Worm (Caenorhabditis elegans) whole organism, L1 larva: Measurements from ENCODE around the gene flor-1.

ENCODE experiments used
- C34B4.2 ChIP-seq: sonication (generic microtip); optimal IDR thresholded peaks from 2 replicates; lab custom pipeline; 2017; ENCODE audit warnings: mild to moderate bottlenecking, missing genetic modification characterization, missing compliant biosample characterization
- F16B12.6 ChIP-seq: fragments of 150-350 bp; optimal IDR thresholded peaks from 2 replicates; lab custom pipeline; 2014; ENCODE audit warnings: missing biosample characterization, missing genetic modification characterization
- aha-1 ChIP-seq: fragments of 150-350 bp; optimal IDR thresholded peaks from 2 replicates; lab custom pipeline; 2014; ENCODE audit warnings: missing biosample characterization, missing genetic modification characterization
- aly-2 ChIP-seq: fragments of 150-350 bp; optimal IDR thresholded peaks from 2 replicates; lab custom pipeline; 2014; ENCODE audit warnings: missing biosample characterization, missing genetic modification characterization
- ama-1 ChIP-seq: fragments of 150-350 bp; optimal IDR thresholded peaks from 2 replicates; lab custom pipeline; 2014
- blmp-1 ChIP-seq: fragments of 150-350 bp; optimal IDR thresholded peaks from 2 replicates; lab custom pipeline; 2014; ENCODE audit warnings: missing biosample characterization, missing genetic modification characterization
- ceh-63 ChIP-seq: fragments of 200-800 bp; sonication (Bioruptor generic); optimal IDR thresholded peaks from 2 replicates; lab custom pipeline; 2018; ENCODE audit warnings: mild to moderate bottlenecking, missing genetic modification characterization, missing compliant biosample characterization
- ceh-88 ChIP-seq: fragments of 200-800 bp; sonication (Bioruptor generic); IDR thresholded peaks from 2 replicates; pipeline ENCODE4 v1.3.6; 2022; ENCODE audit warnings: missing genetic modification characterization, missing compliant biosample characterization
- dpl-1 ChIP-seq, 3 experiments: fragments of 150-350 bp in 2 of 3; sonication (generic microtip) in 1 of 3; optimal IDR thresholded peaks; 2 replicates each; lab custom pipeline; 2014 to 2017; ENCODE audit warnings: missing biosample characterization in 3 of 3, missing genetic modification characterization in 3 of 3, missing genetic modification reagents in 3 of 3
- efl-1 ChIP-seq, 4 experiments: fragments of 150-350 bp; optimal IDR thresholded peaks in 3 of 4; peaks in 1 of 4; 1 replicate in 1 of 4; 2 replicates in 3 of 4; lab custom pipeline; 2014; ENCODE audit warnings: missing biosample characterization in 2 of 4, missing genetic modification characterization in 2 of 4, missing genetic modification reagents in 2 of 4
- ets-5 ChIP-seq: fragments of 200-800 bp; sonication (Bioruptor generic); IDR thresholded peaks from 2 replicates; pipeline ENCODE4 v1.3.6; 2022; ENCODE audit warnings: missing genetic modification characterization, missing compliant biosample characterization
- fkh-8 ChIP-seq: sonication (generic microtip); optimal IDR thresholded peaks from 2 replicates; lab custom pipeline; 2016; ENCODE audit warnings: mild to moderate bottlenecking, missing genetic modification characterization, missing compliant biosample characterization
- hlh-4 ChIP-seq: sonication (generic microtip); optimal IDR thresholded peaks from 2 replicates; lab custom pipeline; 2016; ENCODE audit warnings: mild to moderate bottlenecking, missing genetic modification characterization, missing compliant biosample characterization
- hpl-2 ChIP-seq: fragments of 150-350 bp; optimal IDR thresholded peaks from 2 replicates; lab custom pipeline; 2014; ENCODE audit warnings: missing biosample characterization, missing genetic modification reagents, missing genetic modification characterization
- irx-1 ChIP-seq: sonication (generic microtip); optimal IDR thresholded peaks from 2 replicates; lab custom pipeline; 2016; ENCODE audit warnings: missing genetic modification characterization, missing compliant biosample characterization
- jun-1 ChIP-seq: fragments of 150-350 bp; optimal IDR thresholded peaks from 2 replicates; lab custom pipeline; 2014; ENCODE audit warnings: missing biosample characterization, missing genetic modification reagents, missing genetic modification characterization
- lin-13 ChIP-seq: fragments of 150-350 bp; optimal IDR thresholded peaks from 2 replicates; lab custom pipeline; 2014; ENCODE audit warnings: missing biosample characterization, missing genetic modification reagents, missing genetic modification characterization
- lin-15B ChIP-seq: fragments of 150-350 bp; sonication (generic microtip); optimal IDR thresholded peaks from 3 replicates; lab custom pipeline; 2014; ENCODE audit warnings: missing biosample characterization, missing genetic modification characterization
- lin-35 ChIP-seq, 2 experiments: fragments of 150-350 bp; optimal IDR thresholded peaks; 2 replicates each; lab custom pipeline; 2014; ENCODE audit warnings: missing biosample characterization in 2 of 2, missing genetic modification characterization in 2 of 2, missing genetic modification reagents in 2 of 2
- lsy-2 ChIP-seq, 2 experiments: fragments of 150-350 bp; optimal IDR thresholded peaks; 2 replicates each; lab custom pipeline; 2014; ENCODE audit warnings: missing biosample characterization in 2 of 2, missing genetic modification characterization in 2 of 2
- mdl-1 ChIP-seq, 2 experiments: fragments of 150-350 bp; optimal IDR thresholded peaks; 2 replicates each; lab custom pipeline; 2014 to 2017; ENCODE audit warnings: missing biosample characterization in 2 of 2, missing genetic modification characterization in 2 of 2, inconsistent platforms in 1 of 2
- mef-2 ChIP-seq: fragments of 150-350 bp; optimal IDR thresholded peaks from 2 replicates; lab custom pipeline; 2014; ENCODE audit warnings: missing biosample characterization, missing genetic modification characterization
- mep-1 ChIP-seq: fragments of 150-350 bp; optimal IDR thresholded peaks from 2 replicates; lab custom pipeline; 2014; ENCODE audit warnings: missing biosample characterization, missing genetic modification characterization
- nhr-19 ChIP-seq: fragments of 200-800 bp; sonication (Bioruptor generic); conservative IDR thresholded peaks from 2 replicates; pipeline ENCODE4 v1.3.6; 2022; ENCODE audit warnings: missing genetic modification characterization, missing compliant biosample characterization
- nhr-20 ChIP-seq: sonication (generic microtip); optimal IDR thresholded peaks from 2 replicates; lab custom pipeline; 2016; ENCODE audit warnings: mild to moderate bottlenecking, missing genetic modification characterization, missing compliant biosample characterization
- nhr-28 ChIP-seq: fragments of 150-350 bp; optimal IDR thresholded peaks from 2 replicates; lab custom pipeline; 2014; ENCODE audit warnings: missing biosample characterization, missing genetic modification characterization
- nhr-47 ChIP-seq: sonication (generic microtip); optimal IDR thresholded peaks from 2 replicates; lab custom pipeline; 2016; ENCODE audit warnings: mild to moderate bottlenecking, missing genetic modification characterization, moderate library complexity, missing compliant biosample characterization
- nhr-71 ChIP-seq: sonication (generic microtip); optimal IDR thresholded peaks from 2 replicates; lab custom pipeline; 2016; ENCODE audit warnings: mild to moderate bottlenecking, missing genetic modification characterization, moderate library complexity, missing compliant biosample characterization
- nhr-84 ChIP-seq: sonication (generic microtip); optimal IDR thresholded peaks from 2 replicates; lab custom pipeline; 2017; ENCODE audit warnings: missing biosample characterization, missing genetic modification characterization
- pax-3 ChIP-seq: fragments of 200-800 bp; sonication (Bioruptor generic); optimal IDR thresholded peaks from 2 replicates; lab custom pipeline; 2018; ENCODE audit warnings: mild to moderate bottlenecking, missing genetic modification characterization, moderate library complexity, missing compliant biosample characterization
- pqm-1 ChIP-seq: sonication (generic microtip); optimal IDR thresholded peaks from 3 replicates; lab custom pipeline; 2017; ENCODE audit warnings: missing biosample characterization, missing genetic modification characterization
- rnt-1 ChIP-seq: sonication (generic microtip); optimal IDR thresholded peaks from 2 replicates; lab custom pipeline; 2016; ENCODE audit warnings: mild to moderate bottlenecking, missing genetic modification characterization, moderate library complexity, missing compliant biosample characterization
- skn-1 ChIP-seq: fragments of 150-350 bp; optimal IDR thresholded peaks from 2 replicates; lab custom pipeline; 2014; ENCODE audit warnings: missing biosample characterization, missing genetic modification characterization
- snu-23 ChIP-seq: sonication (generic microtip); optimal IDR thresholded peaks from 2 replicates; lab custom pipeline; 2016; ENCODE audit warnings: missing genetic modification characterization, missing compliant biosample characterization
- sox-4 ChIP-seq: sonication (generic microtip); optimal IDR thresholded peaks from 2 replicates; lab custom pipeline; 2016; ENCODE audit warnings: missing genetic modification characterization, missing compliant biosample characterization
- sptf-1 ChIP-seq: fragments of 150-350 bp; optimal IDR thresholded peaks from 2 replicates; lab custom pipeline; 2014; ENCODE audit warnings: missing biosample characterization, missing genetic modification characterization
- sup-37 ChIP-seq: fragments of 200-800 bp; sonication (Bioruptor generic); optimal IDR thresholded peaks from 2 replicates; lab custom pipeline; 2018; ENCODE audit warnings: mild to moderate bottlenecking, missing genetic modification characterization, missing compliant biosample characterization
- swsn-7 ChIP-seq: sonication (generic microtip); optimal IDR thresholded peaks from 2 replicates; lab custom pipeline; 2016; ENCODE audit warnings: missing genetic modification characterization, missing compliant biosample characterization
- tbx-2 ChIP-seq: sonication (generic microtip); optimal IDR thresholded peaks from 2 replicates; lab custom pipeline; 2016; ENCODE audit warnings: missing genetic modification characterization, missing compliant biosample characterization
- unc-62 ChIP-seq: fragments of 150-350 bp; optimal IDR thresholded peaks from 2 replicates; lab custom pipeline; 2014; ENCODE audit warnings: missing biosample characterization, missing genetic modification reagents, missing genetic modification characterization
- vab-15 ChIP-seq: sonication (generic microtip); optimal IDR thresholded peaks from 2 replicates; lab custom pipeline; 2017; ENCODE audit warnings: missing genotype, mild to moderate bottlenecking, missing genetic modification characterization, missing compliant biosample characterization
- xbp-1 ChIP-seq: sonication (generic microtip); optimal IDR thresholded peaks from 2 replicates; lab custom pipeline; 2016; ENCODE audit warnings: missing genetic modification characterization, missing compliant biosample characterization
- zip-4 ChIP-seq: fragments of 200-800 bp; sonication (Bioruptor generic); optimal IDR thresholded peaks from 2 replicates; lab custom pipeline; 2018; ENCODE audit warnings: mild to moderate bottlenecking, missing genetic modification characterization, moderate library complexity, missing compliant biosample characterization
- ztf-11 ChIP-seq, 2 experiments: sonication (generic microtip); optimal IDR thresholded peaks; 2 replicates each; lab custom pipeline; 2016 to 2017; ENCODE audit warnings: missing genetic modification characterization in 2 of 2, missing biosample characterization in 1 of 2, missing compliant biosample characterization in 1 of 2
- ztf-4 ChIP-seq: fragments of 150-350 bp; optimal IDR thresholded peaks from 2 replicates; lab custom pipeline; 2014; ENCODE audit warnings: missing biosample characterization, missing genetic modification characterization

Gene flor-1

ce11 chrV:15085335-15085800, 34.0 kb downstream of the flor-1 start, which contains the start of the genes ahsa-1 and C01G10.7 (continued):
- TF ChIP-seq swsn-7 (tag; lab: Kevin White, UChicago) (peak; percentile 90), dpl-1 (GFP tag; optimal IDR thresholded peaks at IDR 0.05; lab: Kevin White, UChicago) (peak; percentile 76 to 86 (median 84)), unc-62 (GFP tag; lab: Kevin White, UChicago) (no peak), pqm-1 (tag; lab: Kevin White, UChicago) (no peak), aly-2 (peak; percentile 38), efl-1 (optimal IDR thresholded peaks at IDR 0.05; lab: Kevin White, UChicago) (peak; percentile 84 to 85), efl-1 (GFP tag; optimal IDR thresholded peaks at IDR 0.05 in 1 of 2; lab: Kevin White, UChicago) (peak; percentile 83 to 97), vab-15 (peak; percentile 93), ceh-88 (GFP tag; lab: Robert Waterston, UW) (peak; percentile 53; the same call in 1 of the 2 replicates), F16B12.6 (tag; lab: Kevin White, UChicago) (peak; percentile 48), tbx-2 (tag; lab: Kevin White, UChicago) (peak; percentile 94), zip-4 (GFP tag; lab: Kevin White, UChicago) (peak; percentile 33), nhr-84 (no peak), C34B4.2 (tag; lab: Kevin White, UChicago) (no peak), snu-23 (GFP tag; lab: Kevin White, UChicago) (peak; percentile 95), ceh-63 (no peak), hpl-2 (GFP tag; lab: Kevin White, UChicago) (peak; percentile 60), nhr-28 (no peak), ets-5 (GFP tag; lab: Robert Waterston, UW) (no peak), lin-35 (GFP tag; optimal IDR thresholded peaks at IDR 0.05; lab: Kevin White, UChicago) (peak; percentile 85 to 86), mdl-1 (tag; optimal IDR thresholded peaks at IDR 0.05; lab: Kevin White, UChicago) (peak in 1 of 2 experiments; percentile 66), sup-37 (no peak), nhr-71 (peak; percentile 96), skn-1 (tag; lab: Kevin White, UChicago) (peak; percentile 74), nhr-47 (peak; percentile 94), mep-1 (peak; percentile 96), hlh-4 (tag; lab: Kevin White, UChicago) (peak; percentile 34), blmp-1 (tag; lab: Kevin White, UChicago) (peak; percentile 75), lin-15B (tag; lab: Kevin White, UChicago) (peak; percentile 99), jun-1 (peak; percentile 61), sox-4 (tag; lab: Kevin White, UChicago) (peak; percentile 91), fkh-8 (tag; lab: Kevin White, UChicago) (peak; percentile 92), sptf-1 (tag; lab: Kevin White, UChicago) (no peak), irx-1 (tag; lab: Kevin White, UChicago) (peak; percentile 92), ztf-11 (tag; optimal IDR thresholded peaks at IDR 0.05; lab: Kevin White, UChicago) (peak in 1 of 2 experiments; percentile 94), xbp-1 (tag; lab: Kevin White, UChicago) (peak; percentile 87), ztf-4 (tag; lab: Kevin White, UChicago) (peak; percentile 34), aha-1 (peak; percentile 36), rnt-1 (tag; lab: Kevin White, UChicago) (peak; percentile 99), lin-13 (GFP tag; lab: Kevin White, UChicago) (peak; percentile 88)

ce11 chrV:15083659-15084058, 35.8 kb downstream of the flor-1 start:
- peak; percentile 93 for TF ChIP-seq ama-1
- TF ChIP-seq dpl-1 (GFP tag; optimal IDR thresholded peaks at IDR 0.05; lab: Kevin White, UChicago) = no peak
- TF ChIP-seq snu-23 (GFP tag; lab: Kevin White, UChicago) = peak; percentile 19
- no peak for TF ChIP-seq mef-2
- TF ChIP-seq ceh-63 = peak; percentile 48
- TF ChIP-seq pax-3 (tag; lab: Kevin White, UChicago) = peak; percentile 30
- peak; percentile 84 for TF ChIP-seq aly-2
- peak; percentile 6 for TF ChIP-seq nhr-20 (tag; lab: Kevin White, UChicago)
- TF ChIP-seq lsy-2 (tag; optimal IDR thresholded peaks at IDR 0.05; lab: Kevin White, UChicago) = peak in 1 of 2 experiments; percentile 19
- peak; percentile 16; the same call in 1 of the 2 replicates for TF ChIP-seq nhr-19
- no peak for TF ChIP-seq nhr-28
- peak; percentile 44 for TF ChIP-seq nhr-71
- TF ChIP-seq rnt-1 (tag; lab: Kevin White, UChicago) = peak; percentile 18
- no peak for TF ChIP-seq efl-1 (optimal IDR thresholded peaks at IDR 0.05; lab: Kevin White, UChicago)
- TF ChIP-seq efl-1 (GFP tag; optimal IDR thresholded peaks at IDR 0.05 in 1 of 2; lab: Kevin White, UChicago) = peak in 1 of 2 experiments; percentile 81
